Worm (Caenorhabditis elegans): ENCODE measurements around the gene abu-2.
"Not testable (repeated sequence)": the region's sequence is repeated elsewhere in the genome, so short reads cannot be mapped to it uniquely, and the experiment has no call there.

The abu-2 gene

DNA sequence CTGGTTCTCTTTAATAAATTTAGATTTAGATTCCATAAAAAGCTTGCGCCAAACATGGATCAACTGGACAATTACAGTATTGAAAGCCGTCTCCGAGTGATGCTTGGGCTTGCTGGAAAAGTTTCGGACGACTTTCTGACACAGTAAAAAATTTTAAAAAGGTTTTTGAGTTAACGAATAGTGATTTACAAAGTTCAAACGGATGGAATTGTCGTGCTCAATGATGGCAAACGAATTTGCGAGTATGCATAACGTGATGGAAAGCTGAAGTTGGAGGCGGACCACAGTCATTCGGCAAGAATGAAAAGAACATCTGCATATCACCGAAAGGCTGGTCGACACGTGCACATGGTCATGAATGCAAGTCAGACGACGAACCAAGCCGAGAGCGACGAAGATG lies 6.5 kb downstream of the abu-2 start, which contains the start of gene ZK402.1:
Gene ZK402.1 (plus strand): TSS at position 301 of the 400 bp plus-strand sequence.
- not testable (repeated sequence) for TF ChIP-seq ceh-28, aly-2, nhr-76 (tag; optimal IDR thresholded peaks at IDR 0.05)

DNA sequence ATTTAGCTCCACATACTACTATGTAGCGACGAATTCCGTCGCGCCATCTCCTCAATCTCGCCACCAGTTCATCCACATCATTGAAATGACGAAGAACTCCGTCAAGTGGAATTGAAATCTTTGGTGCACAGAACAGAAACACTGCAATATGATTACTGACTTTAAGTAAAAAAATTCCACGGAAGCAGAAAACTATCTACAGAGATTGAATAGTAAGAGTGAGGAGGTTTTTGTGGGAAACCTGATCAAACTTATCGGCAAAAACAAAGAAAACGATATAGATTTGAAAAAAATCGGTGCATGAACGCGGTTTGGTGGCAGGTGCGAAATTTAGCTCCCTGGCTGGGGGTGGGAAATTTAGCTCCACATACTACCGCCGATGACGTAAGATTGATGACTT lies 7.0 kb downstream of the abu-2 start, which contains the start of gene ZK402.2:
Gene ZK402.2 (plus strand): TSS at position 301 of the 400 bp plus-strand sequence.
- not testable (repeated sequence) for TF ChIP-seq elt-3, eor-1, daf-12 (tag; optimal IDR thresholded peaks at IDR 0.05)

DNA sequence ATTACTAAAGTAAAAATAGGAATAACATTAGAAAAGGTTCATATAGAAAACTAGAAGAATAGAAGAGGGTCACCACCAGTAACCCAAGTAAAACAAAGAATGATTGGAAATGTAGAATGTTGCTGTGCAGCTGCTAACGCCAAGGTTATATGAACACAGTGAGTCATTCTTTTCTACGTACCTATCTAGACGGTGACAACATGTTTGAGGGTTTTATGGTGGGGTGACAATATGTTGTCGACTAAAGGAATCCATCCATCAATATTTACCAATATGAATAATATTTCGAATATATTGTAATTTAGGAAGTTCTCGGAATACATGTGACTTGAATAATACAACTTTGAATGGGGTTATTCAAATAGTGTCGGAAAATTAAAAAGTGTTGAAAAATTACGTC lies 9.2 kb downstream of the abu-2 start, which contains the start of gene ZK402.5:
Gene ZK402.5 (minus strand): TSS at position 101 of the 400 bp plus-strand sequence.
- no peak for TF ChIP-seq nhr-11 (tag; optimal IDR thresholded peaks at IDR 0.05)
- peak; percentile 28 for TF ChIP-seq pha-4 (tag; optimal IDR thresholded peaks at IDR 0.05)

DNA sequence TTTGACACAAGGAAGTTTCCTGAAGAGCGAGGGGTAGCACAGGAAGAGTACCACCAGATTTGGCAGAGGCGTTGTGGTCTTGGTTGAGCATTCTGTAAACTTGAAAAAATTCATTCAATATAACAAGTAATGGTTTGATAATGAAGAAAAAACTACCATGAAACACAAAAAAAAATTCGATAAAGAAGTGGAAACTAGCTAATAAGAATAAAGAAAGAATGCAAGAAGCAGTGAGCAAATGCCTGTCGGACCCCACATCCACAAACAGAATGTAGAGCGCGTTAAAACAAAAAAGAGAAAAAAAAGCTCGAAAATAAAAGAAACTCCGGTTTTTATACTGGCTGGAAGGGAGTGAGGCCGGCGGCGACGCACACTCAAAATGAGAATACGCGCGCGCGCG lies 12.9 kb downstream of the abu-2 start, which contains the start of gene H39E20.1:
Gene H39E20.1 (minus strand): TSS at position 101 of the 400 bp plus-strand sequence.
- TF ChIP-seq skn-1 (tag; optimal IDR thresholded peaks at IDR 0.05): no peak
- no peak for TF ChIP-seq mml-1 (tag; optimal IDR thresholded peaks at IDR 0.05)

DNA sequence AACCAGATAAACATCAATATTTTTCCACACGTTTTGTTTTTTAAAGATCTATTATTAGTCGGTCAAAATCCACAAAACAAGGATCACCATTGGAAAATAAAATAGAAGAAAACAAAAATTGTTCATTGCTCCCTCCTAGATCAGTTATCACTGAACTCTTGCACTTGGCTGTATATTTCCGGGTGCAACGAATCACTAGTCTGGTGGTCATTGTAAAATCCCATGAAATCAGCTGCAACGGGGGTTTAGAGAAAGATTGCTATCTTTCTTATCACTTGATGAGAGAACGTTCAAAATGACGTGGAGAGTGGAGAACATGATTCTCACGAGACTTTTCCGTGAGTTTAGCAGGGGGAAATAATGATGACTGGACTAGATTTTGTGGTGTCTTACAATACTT lies 14.7 kb downstream of the abu-2 start:
- TF ChIP-seq egl-5 (tag; optimal IDR thresholded peaks at IDR 0.05) (peak; percentile 65), ceh-9 (tag; optimal IDR thresholded peaks at IDR 0.05) (no peak), nhr-67 (tag; optimal IDR thresholded peaks at IDR 0.05) (no peak), nhr-237 (tag; optimal IDR thresholded peaks at IDR 0.05) (no peak), jun-1 (tag; optimal IDR thresholded peaks at IDR 0.05) (peak; percentile 86), fkh-2 (tag; optimal IDR thresholded peaks at IDR 0.05) (no peak), tbx-2 (tag; optimal IDR thresholded peaks at IDR 0.05) (no peak), nhr-12 (tag; optimal IDR thresholded peaks at IDR 0.05) (no peak), nhr-77 (tag; optimal IDR thresholded peaks at IDR 0.05) (no peak), ceh-28 (tag; optimal IDR thresholded peaks at IDR 0.05) (no peak), nfya-1 (tag; optimal IDR thresholded peaks at IDR 0.05; ENCODE audit: insufficient read depth) (peak; percentile 14), nhr-11 (tag; optimal IDR thresholded peaks at IDR 0.05) (no peak), pha-4 (tag; optimal IDR thresholded peaks at IDR 0.05) (no peak), ceh-82 (tag; optimal IDR thresholded peaks at IDR 0.05) (no peak), ztf-4 (tag; optimal IDR thresholded peaks at IDR 0.05) (no peak), sea-2 (GFP tag; optimal IDR thresholded peaks at IDR 0.05) (no peak), daf-12 (tag; optimal IDR thresholded peaks at IDR 0.05) (no peak), zag-1 (tag; optimal IDR thresholded peaks at IDR 0.05) (no peak), nhr-25 (tag; optimal IDR thresholded peaks at IDR 0.05) (no peak), fos-1 (tag; optimal IDR thresholded peaks at IDR 0.05) (no peak), fkh-10 (GFP tag; optimal IDR thresholded peaks at IDR 0.05) (no peak), hmg-11 (tag; optimal IDR thresholded peaks at IDR 0.05) (no peak), unc-39 (tag; optimal IDR thresholded peaks at IDR 0.05) (no peak), nhr-76 (tag; optimal IDR thresholded peaks at IDR 0.05) (no peak), lin-15B (tag; optimal IDR thresholded peaks at IDR 0.05) (no peak), eor-1 (tag; optimal IDR thresholded peaks at IDR 0.05) (no peak), lsy-12 (tag; optimal IDR thresholded peaks at IDR 0.05) (no peak), lin-39 (tag; optimal IDR thresholded peaks at IDR 0.05) (no peak), nhr-28 (tag; optimal IDR thresholded peaks at IDR 0.05) (no peak), snpc-4 (tag; optimal IDR thresholded peaks at IDR 0.05) (no peak), R02D3.7 (tag; optimal IDR thresholded peaks at IDR 0.05) (no peak), egl-27 (tag; optimal IDR thresholded peaks at IDR 0.05) (peak; percentile 32), aly-2 (tag; optimal IDR thresholded peaks at IDR 0.05) (no peak), elt-1 (tag; optimal IDR thresholded peaks at IDR 0.05) (no peak), ama-1 (optimal IDR thresholded peaks at IDR 0.05) (no peak), mdl-1 (tag; optimal IDR thresholded peaks at IDR 0.05) (no peak), ZK546.5 (tag; optimal IDR thresholded peaks at IDR 0.05) (no peak), nhr-23 (tag; optimal IDR thresholded peaks at IDR 0.05) (peak; percentile 18), elt-3 (tag; optimal IDR thresholded peaks at IDR 0.05) (peak in 1 of 3 experiments; percentile 27), skn-1 (tag; optimal IDR thresholded peaks at IDR 0.05) (no peak), ceh-16 (tag; optimal IDR thresholded peaks at IDR 0.05) (no peak), nhr-43 (tag; optimal IDR thresholded peaks at IDR 0.05; ENCODE audit: poor library complexity, severe bottlenecking) (peak; percentile 74), pqm-1 (tag; optimal IDR thresholded peaks at IDR 0.05) (peak; percentile 72), mml-1 (tag; optimal IDR thresholded peaks at IDR 0.05) (no peak), elt-2 (tag; optimal IDR thresholded peaks at IDR 0.05) (no peak)
